Worm (Caenorhabditis elegans): ENCODE data around the gene rga-8.

DNA sequence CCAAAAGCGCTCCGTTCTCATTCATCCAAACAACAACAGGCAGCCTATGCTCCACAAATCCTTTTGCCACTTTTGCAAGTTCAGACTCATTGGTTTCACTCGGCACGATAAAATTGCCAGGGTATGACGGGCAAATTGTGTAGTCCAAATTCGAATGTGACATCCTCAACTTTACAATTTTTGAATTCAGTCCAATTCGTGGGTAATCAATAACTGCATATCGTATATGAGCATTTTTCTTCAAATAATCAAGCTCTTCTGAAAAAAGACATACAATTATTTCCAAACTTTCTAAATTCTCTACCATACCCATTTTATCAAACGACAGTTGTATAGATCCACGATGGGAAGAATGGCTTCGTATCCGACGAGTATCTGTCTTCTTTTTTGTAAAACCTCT is 41.3 kb downstream of the rga-8 start:
- no peak for TF ChIP-seq tbx-9 (tag; optimal IDR thresholded peaks at IDR 0.05; ENCODE audit: borderline replicate concordance)
- TF ChIP-seq unc-62 (GFP tag; optimal IDR thresholded peaks at IDR 0.05) = no peak
